Worm (Caenorhabditis elegans) whole organism, late embryonic: ENCODE measurements around the gene C12D8.9.

Source experiments
- ceh-14 ChIP-seq: sonication (generic microtip); optimal IDR thresholded peaks from 2 replicates; lab custom pipeline; 2016; ENCODE audit warnings: missing genotype, missing genetic modification characterization, missing compliant biosample characterization
- ceh-24 ChIP-seq: sonication (generic microtip); optimal IDR thresholded peaks from 2 replicates; lab custom pipeline; 2016; ENCODE audit warnings: mild to moderate bottlenecking, missing genetic modification characterization, missing compliant biosample characterization
- dmd-4 ChIP-seq: sonication (generic microtip); optimal IDR thresholded peaks from 2 replicates; lab custom pipeline; 2016; ENCODE audit warnings: borderline replicate concordance, missing genetic modification characterization, missing compliant biosample characterization
- elt-2 ChIP-seq: sonication (generic microtip); optimal IDR thresholded peaks from 2 replicates; lab custom pipeline; 2016; ENCODE audit warnings: missing genetic modification reagents, missing genetic modification characterization, missing compliant biosample characterization
- fkh-10 ChIP-seq: fragments of 150-350 bp; optimal IDR thresholded peaks from 2 replicates; lab custom pipeline; 2014; ENCODE audit warnings: missing biosample characterization, missing genetic modification reagents, missing genetic modification characterization
- gmeb-2 ChIP-seq: sonication (generic microtip); optimal IDR thresholded peaks from 2 replicates; lab custom pipeline; 2016; ENCODE audit warnings: missing genetic modification characterization, inconsistent platforms, missing compliant biosample characterization
- hlh-30 ChIP-seq: sonication (generic microtip); optimal IDR thresholded peaks from 2 replicates; lab custom pipeline; 2017; ENCODE audit warnings: antibody characterized with exemption, missing genetic modification characterization, missing compliant biosample characterization; ENCODE audit not compliant: insufficient read depth
- nhr-11 ChIP-seq: fragments of 150-350 bp; optimal IDR thresholded peaks from 2 replicates; lab custom pipeline; 2014; ENCODE audit warnings: missing biosample characterization, missing genetic modification characterization
- pqm-1 ChIP-seq: sonication (generic microtip); optimal IDR thresholded peaks from 2 replicates; lab custom pipeline; 2016; ENCODE audit warnings: missing genetic modification characterization, missing compliant biosample characterization
- sox-2 ChIP-seq: fragments of 200-800 bp; sonication (Bioruptor generic); IDR thresholded peaks from 2 replicates; pipeline ENCODE4 v1.3.6; 2022; ENCODE audit warnings: missing genetic modification reagents, missing genetic modification characterization, missing compliant biosample characterization
- unc-3 ChIP-seq, 2 experiments: fragments of 200-800 bp in 1 of 2; sonication (Bioruptor generic) in 1 of 2; sonication (generic microtip) in 1 of 2; conservative IDR thresholded peaks in 1 of 2; optimal IDR thresholded peaks in 1 of 2; 2 replicates each; pipeline versions ENCODE4 v1.3.6 to Lab custom; 2016 to 2022; ENCODE audit warnings: missing compliant biosample characterization in 2 of 2, missing genetic modification characterization in 2 of 2, missing genetic modification reagents in 1 of 2
- unc-42 ChIP-seq: sonication (generic microtip); optimal IDR thresholded peaks from 2 replicates; lab custom pipeline; 2016; ENCODE audit warnings: missing genotype, missing genetic modification characterization, missing compliant biosample characterization
- unc-55 ChIP-seq: sonication (generic microtip); optimal IDR thresholded peaks from 2 replicates; lab custom pipeline; 2017; ENCODE audit warnings: missing biosample characterization, missing genetic modification reagents, missing genetic modification characterization
- ztf-16 ChIP-seq: sonication (generic microtip); optimal IDR thresholded peaks from 2 replicates; lab custom pipeline; 2017; ENCODE audit warnings: missing genetic modification characterization, missing compliant biosample characterization

DNA sequence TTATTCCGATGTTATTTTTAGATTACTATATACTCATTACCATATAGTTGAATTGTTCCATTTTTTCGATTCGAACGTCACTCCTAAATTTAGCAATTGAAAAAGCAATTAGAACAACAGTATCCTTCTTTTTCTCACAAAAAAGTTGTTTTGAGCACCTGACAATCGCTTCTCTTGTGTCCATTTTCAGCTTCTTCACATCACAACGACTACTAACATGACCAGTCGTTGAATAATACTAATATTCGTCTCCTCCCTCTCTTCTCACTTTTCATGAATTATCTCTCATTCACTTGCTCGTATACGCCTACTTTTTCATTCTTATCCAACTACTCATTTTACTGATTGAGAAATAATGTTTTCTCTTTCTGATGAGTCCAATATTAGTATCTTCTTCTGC, 26.3 kb downstream of the C12D8.9 start, which contains the start of gene ZK856.14:
- TF ChIP-seq gmeb-2 (tag; lab: Kevin White, UChicago), result no peak
- no peak for TF ChIP-seq hlh-30 (tag; lab: Kevin White, UChicago)
- no peak for TF ChIP-seq unc-42
- TF ChIP-seq dmd-4 (tag; lab: Kevin White, UChicago), result no peak
- no peak for TF ChIP-seq fkh-10 (GFP tag; lab: Kevin White, UChicago)
- TF ChIP-seq ceh-24 (tag; lab: Kevin White, UChicago), result no peak
- TF ChIP-seq sox-2, result no peak
- no peak for TF ChIP-seq pqm-1
- TF ChIP-seq nhr-11 (tag; lab: Kevin White, UChicago), result no peak
- TF ChIP-seq unc-3 (GFP tag; conservative IDR thresholded peaks at IDR 0.05; lab: Robert Waterston, UW), result no peak
- TF ChIP-seq unc-3 (tag; optimal IDR thresholded peaks at IDR 0.05; lab: Kevin White, UChicago), result no peak
- TF ChIP-seq unc-55 (GFP tag; lab: Kevin White, UChicago), result no peak
- TF ChIP-seq elt-2, result no peak
- no peak for TF ChIP-seq ceh-14 (tag; lab: Kevin White, UChicago)
- TF ChIP-seq ztf-16 (tag; lab: Kevin White, UChicago), result no peak
